Fruit fly (Drosophila melanogaster) whole organism, embryonic: ENCODE measurements around the gene CG43077.
A peak's percentile ranks its signal among the peaks of the same experiment; 100 is the strongest.

ENCODE experiments used
- Adf1 ChIP-seq: fragments of 200-800 bp; sonication (Bioruptor generic); IDR thresholded peaks from 2 replicates; pipeline ENCODE4 v1.3.6; 2022; ENCODE audit warnings: missing biosample characterization, missing genetic modification characterization
- B-H2 ChIP-seq: fragments of 200-800 bp; sonication (Bioruptor generic); optimal IDR thresholded peaks from 2 replicates; lab custom pipeline; 2018; ENCODE audit warnings: missing biosample characterization, mild to moderate bottlenecking, missing genetic modification characterization
- CG10543 ChIP-seq: fragments of 200-800 bp; sonication (Bioruptor generic); optimal IDR thresholded peaks from 3 replicates; lab custom pipeline; 2017; ENCODE audit warnings: missing biosample characterization, mild to moderate bottlenecking, missing genetic modification characterization, moderate library complexity
- CG11093 ChIP-seq: fragments of 200-800 bp; sonication (Bioruptor generic); IDR thresholded peaks from 3 replicates; pipeline ENCODE4 v1.3.6; 2022; ENCODE audit warnings: missing biosample characterization, missing genetic modification characterization
- CG11504 ChIP-seq: fragments of 200-800 bp; sonication (Bioruptor generic); optimal IDR thresholded peaks from 3 replicates; lab custom pipeline; 2019; ENCODE audit warnings: missing biosample characterization, mild to moderate bottlenecking, missing genetic modification characterization, moderate library complexity
- CG12155 ChIP-seq: fragments of 200-800 bp; sonication (Bioruptor generic); optimal IDR thresholded peaks from 3 replicates; lab custom pipeline; 2016; ENCODE audit warnings: missing biosample characterization, missing genetic modification characterization
- CG12769 ChIP-seq: fragments of 200-800 bp; sonication (Bioruptor generic); optimal IDR thresholded peaks from 2 replicates; lab custom pipeline; 2019; ENCODE audit warnings: missing biosample characterization, mild to moderate bottlenecking, missing genetic modification characterization, moderate library complexity
- CG14441 ChIP-seq: fragments of 200-800 bp; sonication (Bioruptor generic); IDR thresholded peaks from 2 replicates; pipeline ENCODE4 v1.3.6; 2022; ENCODE audit warnings: missing biosample characterization, missing genetic modification characterization
- CG15696 ChIP-seq: fragments of 200-800 bp; sonication (Bioruptor generic); optimal IDR thresholded peaks from 2 replicates; lab custom pipeline; 2019; ENCODE audit warnings: missing biosample characterization, mild to moderate bottlenecking, missing genetic modification characterization, moderate library complexity
- CG1792 ChIP-seq: fragments of 200-800 bp; sonication (Bioruptor generic); optimal IDR thresholded peaks from 2 replicates; lab custom pipeline; 2016; ENCODE audit warnings: missing biosample characterization, missing genetic modification characterization
- CG30431 ChIP-seq: fragments of 200-800 bp; sonication (Bioruptor generic); optimal IDR thresholded peaks from 2 replicates; lab custom pipeline; 2017; ENCODE audit warnings: missing biosample characterization, missing genetic modification characterization
- CG6654 ChIP-seq: fragments of 200-800 bp; sonication (Bioruptor generic); optimal IDR thresholded peaks from 2 replicates; lab custom pipeline; 2017; ENCODE audit warnings: missing biosample characterization, mild to moderate bottlenecking, missing genetic modification characterization
- CG7271 ChIP-seq: fragments of 200-800 bp; sonication (Bioruptor generic); optimal IDR thresholded peaks from 2 replicates; lab custom pipeline; 2018; ENCODE audit warnings: missing biosample characterization, mild to moderate bottlenecking, missing genetic modification characterization, moderate library complexity
- CG7372 ChIP-seq: fragments of 200-800 bp; sonication (Bioruptor generic); IDR thresholded peaks from 2 replicates; pipeline ENCODE4 v1.3.6; 2022; ENCODE audit warnings: missing biosample characterization, missing genetic modification characterization
- Dek ChIP-seq: fragments of 200-800 bp; sonication (Bioruptor generic); optimal IDR thresholded peaks from 3 replicates; lab custom pipeline; 2019; ENCODE audit warnings: missing biosample characterization, mild to moderate bottlenecking, missing genetic modification characterization, moderate library complexity
- Doc2 ChIP-seq: fragments of 200-800 bp; sonication (Bioruptor generic); IDR thresholded peaks from 2 replicates; pipeline ENCODE4 v1.3.6; 2022; ENCODE audit warnings: missing biosample characterization, missing genetic modification characterization
- Hmr ChIP-seq: fragments of 200-800 bp; sonication (Bioruptor generic); optimal IDR thresholded peaks from 3 replicates; lab custom pipeline; 2017; ENCODE audit warnings: mild to moderate bottlenecking, missing biosample characterization, missing genetic modification reagents, missing genetic modification characterization
- Hr39 ChIP-seq: fragments of >200 bp; optimal IDR thresholded peaks from 2 replicates; lab custom pipeline; 2017
- Hr51 ChIP-seq, 2 experiments: fragments of 200-800 bp; sonication (Bioruptor generic); optimal IDR thresholded peaks; 2 replicates in 1 of 2; 3 replicates in 1 of 2; lab custom pipeline; 2016 to 2018; ENCODE audit warnings: missing biosample characterization in 2 of 2, missing genetic modification characterization in 2 of 2, mild to moderate bottlenecking in 1 of 2, moderate library complexity in 1 of 2
- Hr78 ChIP-seq, 2 experiments: fragments of 200-800 bp in 1 of 2; fragments of >200 bp in 1 of 2; sonication (Bioruptor generic) in 1 of 2; optimal IDR thresholded peaks; 2 replicates each; lab custom pipeline; 2017 to 2019; ENCODE audit warnings: missing biosample characterization in 2 of 2, missing genetic modification characterization in 2 of 2, mild to moderate bottlenecking in 1 of 2, moderate library complexity in 1 of 2
- Meics ChIP-seq: fragments of 200-800 bp; sonication (Bioruptor generic); optimal IDR thresholded peaks from 2 replicates; lab custom pipeline; 2017; ENCODE audit warnings: missing biosample characterization, mild to moderate bottlenecking, missing genetic modification characterization
- NFAT ChIP-seq: fragments of 200-800 bp; sonication (Bioruptor generic); IDR thresholded peaks from 2 replicates; pipeline ENCODE4 v1.3.6; 2022; ENCODE audit warnings: missing biosample characterization, missing genetic modification characterization
- Opbp ChIP-seq: fragments of 200-800 bp; sonication (Bioruptor generic); IDR thresholded peaks from 3 replicates; pipeline ENCODE4 v1.3.6; 2022; ENCODE audit warnings: missing biosample characterization, missing genetic modification characterization; ENCODE audit not compliant: partially characterized antibody
- Rx ChIP-seq: fragments of 200-800 bp; sonication (Bioruptor generic); IDR thresholded peaks from 2 replicates; pipeline ENCODE4 v1.3.6; 2022; ENCODE audit warnings: missing biosample characterization, missing genetic modification characterization
- abd-A ChIP-seq: fragments of 200-800 bp; sonication (Bioruptor generic); optimal IDR thresholded peaks from 3 replicates; lab custom pipeline; 2019; ENCODE audit warnings: missing biosample characterization, mild to moderate bottlenecking, missing genetic modification characterization, moderate library complexity
- ato ChIP-seq: fragments of 200-800 bp; sonication (Bioruptor generic); IDR thresholded peaks from 2 replicates; pipeline ENCODE4 v1.3.6; 2022; ENCODE audit warnings: missing biosample characterization, missing genetic modification characterization; ENCODE audit not compliant: partially characterized antibody
- bab2 ChIP-seq: fragments of 200-800 bp; sonication (Bioruptor generic); optimal IDR thresholded peaks from 2 replicates; lab custom pipeline; 2016; ENCODE audit warnings: missing biosample characterization, missing genetic modification characterization
- bowl ChIP-seq: fragments of 200-800 bp; sonication (Bioruptor generic); IDR thresholded peaks from 2 replicates; pipeline ENCODE4 v1.3.6; 2022; ENCODE audit warnings: missing biosample characterization, missing genetic modification characterization
- chinmo ChIP-seq: fragments of 200-800 bp; sonication (Bioruptor generic); IDR thresholded peaks from 4 replicates; pipeline ENCODE4 v1.3.6; 2022; ENCODE audit warnings: missing biosample characterization, missing genetic modification characterization; ENCODE audit not compliant: partially characterized antibody
- crol ChIP-seq: fragments of 200-800 bp; sonication (Bioruptor generic); IDR thresholded peaks from 2 replicates; pipeline ENCODE4 v1.3.6; 2022; ENCODE audit warnings: missing biosample characterization, missing genetic modification characterization
- crp ChIP-seq, 2 experiments: fragments of 200-800 bp; sonication (Bioruptor generic); optimal IDR thresholded peaks; 2 replicates in 1 of 2; 3 replicates in 1 of 2; lab custom pipeline; 2017; ENCODE audit warnings: missing biosample characterization in 2 of 2, missing genetic modification characterization in 2 of 2, mild to moderate bottlenecking in 1 of 2, moderate library complexity in 1 of 2
- disco-r ChIP-seq: fragments of 200-800 bp; sonication (Bioruptor generic); optimal IDR thresholded peaks from 2 replicates; lab custom pipeline; 2016; ENCODE audit warnings: missing biosample characterization, missing genetic modification characterization
- dpn ChIP-seq, 2 experiments: fragments of 200-800 bp; sonication (Bioruptor generic); optimal IDR thresholded peaks; 3 replicates each; lab custom pipeline; 2016; ENCODE audit warnings: missing biosample characterization in 2 of 2, missing genetic modification characterization in 2 of 2
- eve ChIP-seq, 2 experiments: fragments of >200 bp; optimal IDR thresholded peaks; 2 replicates each; lab custom pipeline; 2017; ENCODE audit warnings: missing biosample characterization in 2 of 2, missing genetic modification characterization in 2 of 2
- ewg ChIP-seq: fragments of 200-800 bp; sonication (Bioruptor generic); optimal IDR thresholded peaks from 3 replicates; lab custom pipeline; 2017; ENCODE audit warnings: mild to moderate bottlenecking, missing biosample characterization, missing genetic modification reagents, missing genetic modification characterization
- fd64A ChIP-seq: fragments of 200-800 bp; sonication (Bioruptor generic); optimal IDR thresholded peaks from 3 replicates; lab custom pipeline; 2018; ENCODE audit warnings: missing biosample characterization, mild to moderate bottlenecking, missing genetic modification characterization
- gce ChIP-seq: fragments of 200-800 bp; sonication (Bioruptor generic); IDR thresholded peaks from 3 replicates; pipeline ENCODE4 v1.3.6; 2022; ENCODE audit warnings: missing biosample characterization, missing genetic modification characterization
- ham ChIP-seq: fragments of 200-800 bp; sonication (Bioruptor generic); IDR thresholded peaks from 2 replicates; pipeline ENCODE4 v1.3.6; 2022; ENCODE audit warnings: missing biosample characterization, missing genetic modification characterization
- hth ChIP-seq: fragments of >200 bp; optimal IDR thresholded peaks from 2 replicates; lab custom pipeline; 2017; ENCODE audit warnings: inconsistent platforms
- insv ChIP-seq, 2 experiments: fragments of 200-800 bp; sonication (Bioruptor generic); optimal IDR thresholded peaks; 3 replicates each; lab custom pipeline; 2016 to 2018; ENCODE audit warnings: missing biosample characterization in 2 of 2, missing genetic modification characterization in 2 of 2
- kni ChIP-seq: fragments of 200-800 bp; sonication (Bioruptor generic); optimal IDR thresholded peaks from 3 replicates; lab custom pipeline; 2017; ENCODE audit warnings: mild to moderate bottlenecking, missing biosample characterization, missing genetic modification reagents, missing genetic modification characterization
- org-1 ChIP-seq: fragments of 200-800 bp; sonication (Bioruptor generic); optimal IDR thresholded peaks from 2 replicates; lab custom pipeline; 2017; ENCODE audit warnings: missing biosample characterization, missing genetic modification characterization
- pzg ChIP-seq: fragments of 200-800 bp; sonication (Bioruptor generic); optimal IDR thresholded peaks from 3 replicates; lab custom pipeline; 2018; ENCODE audit warnings: missing biosample characterization, mild to moderate bottlenecking, missing genetic modification characterization, moderate library complexity
- row ChIP-seq: fragments of 200-800 bp; sonication (Bioruptor generic); IDR thresholded peaks from 3 replicates; pipeline ENCODE4 v1.3.6; 2022; ENCODE audit warnings: missing biosample characterization, missing genetic modification characterization
- schlank ChIP-seq: fragments of 200-800 bp; sonication (Bioruptor generic); optimal IDR thresholded peaks from 2 replicates; lab custom pipeline; 2018; ENCODE audit warnings: missing biosample characterization, mild to moderate bottlenecking, missing genetic modification characterization
- scrt ChIP-seq: fragments of 200-800 bp; sonication (Bioruptor generic); optimal IDR thresholded peaks from 2 replicates; lab custom pipeline; 2018; ENCODE audit warnings: missing biosample characterization, mild to moderate bottlenecking, missing genetic modification characterization, moderate library complexity
- usp ChIP-seq: fragments of >200 bp; optimal IDR thresholded peaks from 2 replicates; lab custom pipeline; 2017; ENCODE audit warnings: missing biosample characterization, missing genetic modification characterization

Gene CG43077

DNA sequence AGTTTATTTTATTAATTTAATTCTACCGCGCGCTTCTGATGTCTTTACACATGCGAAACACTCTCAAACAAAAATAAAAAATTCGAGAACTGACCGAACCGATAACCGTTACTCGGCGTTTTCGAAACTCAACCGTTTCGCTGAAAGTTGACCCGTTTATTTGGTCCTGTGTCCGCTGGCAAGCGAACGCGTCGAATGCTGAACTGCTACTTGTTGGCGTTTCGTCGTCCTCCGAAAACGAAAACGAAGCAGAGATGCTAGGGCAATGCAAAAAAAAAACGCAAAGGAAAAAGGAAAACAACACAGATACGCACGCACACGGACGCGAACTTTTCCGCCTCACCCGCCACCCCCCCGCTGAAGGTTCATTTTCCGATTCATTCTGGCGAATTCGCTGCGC is 1.7 kb downstream of the CG43077 start, which contains the start of gene CG45002:
Gene CG45002, minus strand, starts transcription at position 101 of the 400 bp plus-strand sequence.
- no peak for TF ChIP-seq kni
- no peak for TF ChIP-seq Rx (GFP tag; lab: Robert Waterston, UW)
- TF ChIP-seq Hr39 = no peak
- TF ChIP-seq row (GFP tag; lab: Robert Waterston, UW) = peak; percentile 9; the same call in 1 of the 3 replicates
- TF ChIP-seq Dek (tag; lab: Kevin White, UChicago) = no peak
- peak; percentile 45 for TF ChIP-seq scrt
- peak; percentile 13; the same call in 1 of the 2 replicates for TF ChIP-seq Adf1
- no peak for TF ChIP-seq insv (GFP tag; optimal IDR thresholded peaks at IDR 0.05; lab: Kevin White, UChicago)
- TF ChIP-seq crol (GFP tag; lab: Robert Waterston, UW) = peak; percentile 78
- TF ChIP-seq chinmo (GFP tag; lab: Robert Waterston, UW) = 0 out of 4 replicates have a peak, but pooled peaks have one; percentile 39
- TF ChIP-seq, all 482 proteins: peak for 5

- TF ChIP-seq CG11093 (GFP tag; lab: Robert Waterston, UW) = no peak
- TF ChIP-seq disco-r (GFP tag; lab: Kevin White, UChicago) = no peak
- TF ChIP-seq fd64A (GFP tag; lab: Kevin White, UChicago) = no peak
- no peak for TF ChIP-seq Hr78 (GFP tag; optimal IDR thresholded peaks at IDR 0.05; lab: Kevin White, UChicago)
- TF ChIP-seq CG1792 = no peak
- TF ChIP-seq CG7372 = no peak
- TF ChIP-seq eve (GFP tag; optimal IDR thresholded peaks at IDR 0.05; lab: Kevin White, UChicago) = no peak
- peak; percentile 59 for TF ChIP-seq ewg (GFP tag; lab: Kevin White, UChicago)
- TF ChIP-seq CG7271 = no peak
- TF ChIP-seq dpn (GFP tag; optimal IDR thresholded peaks at IDR 0.05; lab: Kevin White, UChicago) = no peak
- TF ChIP-seq scrt = peak; percentile 92
- TF ChIP-seq pzg (GFP tag; lab: Kevin White, UChicago) = peak; percentile 5
- no peak for TF ChIP-seq usp (GFP tag; lab: Kevin White, UChicago)
- TF ChIP-seq CG6654 (GFP tag; lab: Kevin White, UChicago) = no peak
- peak; percentile 55 for TF ChIP-seq abd-A (tag; lab: Kevin White, UChicago)
- no peak for TF ChIP-seq bowl
- no peak for TF ChIP-seq CG12155 (GFP tag; lab: Kevin White, UChicago)
- peak; percentile 89 for TF ChIP-seq crol (GFP tag; lab: Robert Waterston, UW)
- TF ChIP-seq CG14441 (GFP tag; lab: Robert Waterston, UW) = no peak
- no peak for TF ChIP-seq Hmr (GFP tag; lab: Kevin White, UChicago)
- TF ChIP-seq gce (GFP tag; lab: Robert Waterston, UW) = no peak
- no peak for TF ChIP-seq CG15696
- no peak for TF ChIP-seq hth
- TF ChIP-seq NFAT (GFP tag; lab: Robert Waterston, UW) = no peak
- no peak for TF ChIP-seq B-H2 (GFP tag; lab: Kevin White, UChicago)
- no peak for TF ChIP-seq ham
- no peak for TF ChIP-seq schlank (tag; lab: Kevin White, UChicago)
- TF ChIP-seq CG10543 (GFP tag; lab: Kevin White, UChicago) = no peak
- no peak for TF ChIP-seq bab2 (GFP tag; lab: Kevin White, UChicago)
- TF ChIP-seq Hr51 (GFP tag; optimal IDR thresholded peaks at IDR 0.05; lab: Kevin White, UChicago) = peak in 1 of 2 experiments; percentile 18
- peak; percentile 35; the same call in 1 of the 2 replicates for TF ChIP-seq Adf1
- TF ChIP-seq org-1 (GFP tag; lab: Kevin White, UChicago) = no peak
- TF ChIP-seq crp (GFP tag; optimal IDR thresholded peaks at IDR 0.05; lab: Kevin White, UChicago) = peak in 1 of 2 experiments; percentile 58
- TF ChIP-seq CG30431 (GFP tag; lab: Kevin White, UChicago) = no peak
- TF ChIP-seq CG12769 (tag; lab: Kevin White, UChicago) = no peak
- no peak for TF ChIP-seq Opbp (GFP tag; lab: Robert Waterston, UW)
- no peak for TF ChIP-seq Meics (GFP tag; lab: Kevin White, UChicago)
- peak; percentile 93 for TF ChIP-seq CG11504
- TF ChIP-seq ato (GFP tag; lab: Robert Waterston, UW) = no peak
- TF ChIP-seq Rx (GFP tag; lab: Robert Waterston, UW) = no peak
- TF ChIP-seq Doc2 (GFP tag; lab: Robert Waterston, UW) = no peak
Measured at dm6 chrX:17047730-17048577, 20.4 kb downstream of the CG43077 start.
